Worm (Caenorhabditis elegans): ENCODE data around the gene chil-19.

Gene chil-19

DNA sequence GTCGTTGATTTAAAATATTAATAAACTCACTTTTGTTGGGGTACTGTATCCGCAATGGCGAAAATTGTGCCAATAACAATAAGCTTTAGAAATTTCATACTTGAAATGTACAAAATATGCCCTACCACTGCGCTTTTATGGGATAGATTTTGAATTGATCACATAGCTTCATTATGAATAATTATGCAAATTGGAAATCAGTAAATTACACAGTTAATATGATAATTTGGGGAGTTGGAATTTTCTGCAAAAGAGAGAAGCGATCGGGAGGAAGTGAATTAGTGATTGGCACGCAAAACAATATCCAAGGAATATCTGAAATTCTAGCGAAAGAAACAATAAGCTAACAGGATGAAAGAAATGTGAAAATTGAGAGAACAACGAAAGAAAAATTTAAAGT, 28.1 kb downstream of the chil-19 start, which contains the start of gene M176.10:
TSS of gene M176.10 (minus strand) at position 101 of the 400 bp plus-strand sequence.
- TF ChIP-seq odd-2 (tag; optimal IDR thresholded peaks at IDR 0.05) (no peak), unc-55 (GFP tag; optimal IDR thresholded peaks at IDR 0.05) (no peak), ama-1 (optimal IDR thresholded peaks at IDR 0.05) (no peak), ets-4 (tag; optimal IDR thresholded peaks at IDR 0.05) (no peak), rnt-1 (tag; optimal IDR thresholded peaks at IDR 0.05) (no peak), pha-4 (tag; optimal IDR thresholded peaks at IDR 0.05) (no peak), T23F11.4 (GFP tag; optimal IDR thresholded peaks at IDR 0.05) (no peak), sdc-2 (tag; optimal IDR thresholded peaks at IDR 0.05) (no peak), tbx-7 (tag; optimal IDR thresholded peaks at IDR 0.05) (no peak), ceh-24 (tag; optimal IDR thresholded peaks at IDR 0.05) (no peak), ref-2 (tag; optimal IDR thresholded peaks at IDR 0.05) (no peak), zip-5 (tag; optimal IDR thresholded peaks at IDR 0.05) (no peak), sox-4 (tag; optimal IDR thresholded peaks at IDR 0.05) (no peak), ceh-31 (tag; optimal IDR thresholded peaks at IDR 0.05) (no peak), K02D7.2 (tag; optimal IDR thresholded peaks at IDR 0.05) (no peak), dve-1 (tag; optimal IDR thresholded peaks at IDR 0.05) (no peak), C38D4.7 (GFP tag; optimal IDR thresholded peaks at IDR 0.05) (no peak), ceh-19 (GFP tag; optimal IDR thresholded peaks at IDR 0.05) (no peak), fkh-6 (tag; optimal IDR thresholded peaks at IDR 0.05) (no peak), nfya-1 (tag; optimal IDR thresholded peaks at IDR 0.05) (no peak)

- TF ChIP-seq eyg-1 (tag; optimal IDR thresholded peaks at IDR 0.05) (no peak), pqm-1 (tag; optimal IDR thresholded peaks at IDR 0.05) (no peak), ama-1 (optimal IDR thresholded peaks at IDR 0.05) (no peak), ceh-22 (tag; optimal IDR thresholded peaks at IDR 0.05) (no peak), fkh-6 (tag; optimal IDR thresholded peaks at IDR 0.05) (no peak), pha-2 (tag; optimal IDR thresholded peaks at IDR 0.05) (no peak), hlh-6 (tag; optimal IDR thresholded peaks at IDR 0.05) (no peak), gmeb-2 (tag; optimal IDR thresholded peaks at IDR 0.05) (no peak)
Observed at ce11 chrII:9421969-9422368, 32.2 kb downstream of the chil-19 start, which contains the start of gene M176.11. TSS of gene M176.11 (plus strand) at chrII:9422269.

ce11 chrII:9418843-9419532, 35.2 kb downstream of the chil-19 start:
- TF ChIP-seq tbx-7 (tag; optimal IDR thresholded peaks at IDR 0.05) (no peak), K02D7.2 (tag; optimal IDR thresholded peaks at IDR 0.05) (no peak), ceh-6 (GFP tag; optimal IDR thresholded peaks at IDR 0.05) (no peak), C38D4.7 (GFP tag; optimal IDR thresholded peaks at IDR 0.05) (no peak), ama-1 (optimal IDR thresholded peaks at IDR 0.05) (no peak)

DNA sequence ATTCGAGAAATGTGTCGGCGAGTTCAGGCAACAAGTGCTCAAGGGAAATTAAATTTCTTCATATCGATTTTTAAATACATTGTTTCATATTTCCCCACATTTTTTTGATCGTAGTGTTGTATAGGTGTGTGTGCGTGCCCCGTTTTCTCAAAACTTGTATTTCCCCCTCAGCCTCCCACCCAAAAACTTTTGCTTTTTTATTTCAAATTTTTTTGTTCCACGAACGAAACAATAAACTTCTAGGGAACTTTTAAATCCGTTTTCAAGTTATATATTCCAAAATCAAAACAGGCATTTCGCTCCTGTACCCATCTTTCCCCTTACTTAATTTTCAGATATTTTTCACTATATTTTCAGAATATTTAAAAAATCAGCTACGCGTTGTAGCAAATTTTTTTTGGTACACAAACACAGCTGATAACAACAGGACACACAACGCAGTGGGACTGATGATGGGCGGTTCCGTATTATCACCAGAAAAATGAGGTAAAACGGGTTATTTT, 36.1 kb downstream of the chil-19 start, which contains the start of the genes M176.4 and M176.16:
TSS of gene M176.4 (plus strand) at position 301 of the 503 bp plus-strand sequence.
TSS of gene M176.16 (plus strand) at position 453 of the 503 bp plus-strand sequence.
- TF ChIP-seq elt-2 (tag; optimal IDR thresholded peaks at IDR 0.05) (peak; percentile 22), unc-55 (GFP tag; optimal IDR thresholded peaks at IDR 0.05) (no peak), pqm-1 (tag; optimal IDR thresholded peaks at IDR 0.05) (no peak)

ce11 chrII:9416381-9417276, 37.6 kb downstream of the chil-19 start, which contains the start of the genes gss-1 and chch-3:
TSS of gene gss-1 (minus strand) at chrII:9416431.
TSS of gene chch-3 (plus strand) at chrII:9417013.
- TF ChIP-seq tbx-2 (tag; optimal IDR thresholded peaks at IDR 0.05), result peak; percentile 3
- TF ChIP-seq ceh-31 (tag; optimal IDR thresholded peaks at IDR 0.05), result peak; percentile 12
- TF ChIP-seq elt-2 (tag; optimal IDR thresholded peaks at IDR 0.05), result peak; percentile 25
- TF ChIP-seq unc-42 (tag; optimal IDR thresholded peaks at IDR 0.05), result peak; percentile 36
- 0 out of 2 replicates have a peak, but pooled peaks have one; percentile 14 for TF ChIP-seq unc-3 (GFP tag; conservative IDR thresholded peaks at IDR 0.05)
- TF ChIP-seq unc-3 (tag; optimal IDR thresholded peaks at IDR 0.05), result no peak
- no peak for TF ChIP-seq K09A11.1 (tag; optimal IDR thresholded peaks at IDR 0.05; ENCODE audit: insufficient read depth)
- no peak for TF ChIP-seq dve-1 (tag; optimal IDR thresholded peaks at IDR 0.05)
- TF ChIP-seq ceh-14 (tag; optimal IDR thresholded peaks at IDR 0.05), result peak; percentile 33
- TF ChIP-seq nfya-1 (tag; optimal IDR thresholded peaks at IDR 0.05), result peak; percentile 45
- TF ChIP-seq sox-4 (tag; optimal IDR thresholded peaks at IDR 0.05), result no peak
- TF ChIP-seq ceh-2 (tag; optimal IDR thresholded peaks at IDR 0.05), result peak; percentile 16
- TF ChIP-seq odd-2 (tag; optimal IDR thresholded peaks at IDR 0.05), result no peak

Measured in whole organism, late embryonic.